Fruit fly (Drosophila melanogaster): ENCODE data around the gene CG7916.

DNA sequence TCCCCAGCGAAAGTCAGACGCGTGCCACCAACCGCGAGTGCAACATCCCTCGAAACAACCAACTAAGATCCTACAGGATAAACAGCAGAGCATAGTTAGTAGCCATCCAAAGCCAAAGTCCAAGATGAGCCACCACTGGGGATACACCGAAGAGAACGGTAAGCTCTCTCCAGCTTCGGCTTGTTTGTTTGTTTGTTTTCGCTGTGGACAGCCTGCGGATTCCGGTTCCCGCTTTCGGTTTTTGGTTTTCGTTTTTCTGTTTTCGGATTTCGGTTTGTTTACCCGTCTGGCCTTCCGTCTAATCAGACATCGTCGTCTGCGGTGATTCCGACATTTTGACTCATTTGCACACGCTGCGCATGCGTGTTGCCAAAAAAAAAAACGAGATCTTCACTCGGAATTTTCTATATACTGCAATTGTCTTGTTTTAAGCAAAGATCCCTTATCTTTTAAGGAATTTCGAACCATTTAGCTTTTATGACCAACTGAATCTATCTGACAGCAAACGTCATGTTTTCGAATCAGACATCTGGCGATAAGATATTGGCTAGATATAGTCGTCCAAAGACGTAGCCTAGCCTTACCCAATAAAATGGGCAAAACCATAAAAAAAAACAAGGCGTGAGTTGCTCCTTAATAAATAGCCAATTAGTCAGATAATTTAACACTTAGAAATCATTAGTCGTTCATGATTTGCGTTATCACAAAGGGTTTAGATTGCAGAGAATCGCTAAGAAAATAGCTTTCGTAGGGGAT, 42.6 kb upstream of the CG7916 start:
- TF ChIP-seq Dll (optimal IDR thresholded peaks at IDR 0.05) (no peak), EcR (GFP tag; optimal IDR thresholded peaks at IDR 0.05) (no peak), psq (optimal IDR thresholded peaks at IDR 0.05) (no peak)
